Fruit fly (Drosophila melanogaster) whole organism, embryonic: ENCODE measurements around the gene CG14341.

ENCODE experiments used
- Abd-B ChIP-seq: fragments of 200-800 bp; sonication (Bioruptor generic); optimal IDR thresholded peaks from 2 replicates; lab custom pipeline; 2018; ENCODE audit warnings: missing biosample characterization, mild to moderate bottlenecking, missing genetic modification characterization, moderate library complexity
- BEAF-32 ChIP-seq: fragments of 200-800 bp; sonication (Bioruptor generic); optimal IDR thresholded peaks from 3 replicates; lab custom pipeline; 2017; ENCODE audit warnings: missing biosample characterization, missing genetic modification characterization, mild to moderate bottlenecking, moderate library complexity, missing genetic modification reagents
- Blimp-1 ChIP-seq: fragments of 200-800 bp; sonication (Bioruptor generic); optimal IDR thresholded peaks from 3 replicates; lab custom pipeline; 2018; ENCODE audit warnings: missing biosample characterization, missing genetic modification characterization, mild to moderate bottlenecking, moderate library complexity, missing genetic modification reagents
- CG10147 ChIP-seq: fragments of 200-800 bp; sonication (Bioruptor generic); optimal IDR thresholded peaks from 2 replicates; lab custom pipeline; 2019; ENCODE audit warnings: missing biosample characterization, mild to moderate bottlenecking, missing genetic modification characterization, moderate library complexity
- CG10565 ChIP-seq: fragments of 200-800 bp; sonication (Bioruptor generic); optimal IDR thresholded peaks from 3 replicates; lab custom pipeline; 2016; ENCODE audit warnings: missing biosample characterization, mild to moderate bottlenecking, missing genetic modification characterization
- CG10979 ChIP-seq: fragments of 200-800 bp; sonication (Bioruptor generic); optimal IDR thresholded peaks from 2 replicates; lab custom pipeline; 2018; ENCODE audit warnings: missing biosample characterization, mild to moderate bottlenecking, missing genetic modification characterization, moderate library complexity
- CG11247 ChIP-seq: fragments of 200-800 bp; sonication (Bioruptor generic); IDR thresholded peaks from 2 replicates; pipeline ENCODE4 v1.3.6; 2022; ENCODE audit warnings: missing biosample characterization, missing genetic modification characterization
- CG11504 ChIP-seq: fragments of 200-800 bp; sonication (Bioruptor generic); optimal IDR thresholded peaks from 3 replicates; lab custom pipeline; 2019; ENCODE audit warnings: missing biosample characterization, mild to moderate bottlenecking, missing genetic modification characterization, moderate library complexity
- CG15269 ChIP-seq: fragments of 200-800 bp; sonication (Bioruptor generic); optimal IDR thresholded peaks from 2 replicates; lab custom pipeline; 2018; ENCODE audit warnings: missing biosample characterization, mild to moderate bottlenecking, missing genetic modification characterization, moderate library complexity
- CG15696 ChIP-seq: fragments of 200-800 bp; sonication (Bioruptor generic); optimal IDR thresholded peaks from 2 replicates; lab custom pipeline; 2019; ENCODE audit warnings: missing biosample characterization, mild to moderate bottlenecking, missing genetic modification characterization, moderate library complexity
- CG17359 ChIP-seq: fragments of 200-800 bp; sonication (Bioruptor generic); optimal IDR thresholded peaks from 3 replicates; lab custom pipeline; 2018; ENCODE audit warnings: missing biosample characterization, mild to moderate bottlenecking, missing genetic modification characterization, moderate library complexity
- CG17568 ChIP-seq: fragments of 200-800 bp; sonication (Bioruptor generic); optimal IDR thresholded peaks from 2 replicates; lab custom pipeline; 2018; ENCODE audit warnings: missing biosample characterization, mild to moderate bottlenecking, missing genetic modification characterization, moderate library complexity
- CG18599 ChIP-seq: fragments of 200-800 bp; sonication (Bioruptor generic); optimal IDR thresholded peaks from 3 replicates; lab custom pipeline; 2017; ENCODE audit warnings: missing biosample characterization, missing genetic modification characterization, mild to moderate bottlenecking, moderate library complexity, missing genetic modification reagents
- CG33557 ChIP-seq: fragments of 200-800 bp; sonication (Bioruptor generic); optimal IDR thresholded peaks from 2 replicates; lab custom pipeline; 2019; ENCODE audit warnings: missing biosample characterization, mild to moderate bottlenecking, missing genetic modification characterization, moderate library complexity
- CG6272 ChIP-seq: fragments of 200-800 bp; sonication (Bioruptor generic); IDR thresholded peaks from 2 replicates; pipeline ENCODE4 v1.3.6; 2022; ENCODE audit warnings: missing biosample characterization, missing genetic modification characterization
- CG8359 ChIP-seq: fragments of 200-800 bp; sonication (Bioruptor generic); optimal IDR thresholded peaks from 2 replicates; lab custom pipeline; 2017; ENCODE audit warnings: missing biosample characterization, mild to moderate bottlenecking, missing genetic modification characterization, borderline replicate concordance
- CG8924 ChIP-seq: fragments of 200-800 bp; optimal IDR thresholded peaks from 3 replicates; lab custom pipeline; 2019; ENCODE audit warnings: missing biosample characterization, mild to moderate bottlenecking, missing genetic modification characterization, moderate library complexity
- CG8944 ChIP-seq: fragments of 200-800 bp; sonication (Bioruptor generic); optimal IDR thresholded peaks from 3 replicates; lab custom pipeline; 2016; ENCODE audit warnings: missing biosample characterization, missing genetic modification characterization
- CG9876 ChIP-seq: fragments of 200-800 bp; sonication (Bioruptor generic); optimal IDR thresholded peaks from 2 replicates; lab custom pipeline; 2016; ENCODE audit warnings: missing biosample characterization, missing genetic modification characterization
- CHES-1-like ChIP-seq: fragments of 200-800 bp; sonication (Bioruptor generic); optimal IDR thresholded peaks from 2 replicates; lab custom pipeline; 2016; ENCODE audit warnings: missing biosample characterization, missing genetic modification characterization
- D19B ChIP-seq: fragments of 200-800 bp; sonication (Bioruptor generic); optimal IDR thresholded peaks from 2 replicates; lab custom pipeline; 2017; ENCODE audit warnings: missing biosample characterization, mild to moderate bottlenecking, missing genetic modification characterization
- Dip2 ChIP-seq: fragments of 200-800 bp; sonication (Bioruptor generic); IDR thresholded peaks from 2 replicates; pipeline ENCODE4 v1.3.6; 2022; ENCODE audit warnings: missing biosample characterization, missing genetic modification characterization
- Fer2 ChIP-seq: fragments of 200-800 bp; sonication (Bioruptor generic); optimal IDR thresholded peaks from 2 replicates; lab custom pipeline; 2018; ENCODE audit warnings: missing biosample characterization, mild to moderate bottlenecking, missing genetic modification characterization, moderate library complexity
- Hr39 ChIP-seq: fragments of >200 bp; optimal IDR thresholded peaks from 2 replicates; lab custom pipeline; 2017
- Med ChIP-seq: fragments of 200-800 bp; sonication (Bioruptor generic); peaks from one replicate; lab custom pipeline; 2016; ENCODE audit warnings: missing biosample characterization, missing genetic modification characterization, mild to moderate bottlenecking, inconsistent platforms, moderate library complexity
- Oli ChIP-seq: fragments of 200-800 bp; sonication (Bioruptor generic); optimal IDR thresholded peaks from 2 replicates; lab custom pipeline; 2018; ENCODE audit warnings: missing biosample characterization, mild to moderate bottlenecking, missing genetic modification characterization, moderate library complexity
- Rfx ChIP-seq: fragments of 200-800 bp; sonication (Bioruptor generic); IDR thresholded peaks from 2 replicates; pipeline ENCODE4 v1.3.6; 2022; ENCODE audit warnings: missing biosample characterization, missing genetic modification characterization
- Taf1 ChIP-seq: fragments of 200-800 bp; sonication (Bioruptor generic); IDR thresholded peaks from 2 replicates; pipeline ENCODE4 v1.3.6; 2022; ENCODE audit warnings: missing biosample characterization, missing genetic modification characterization
- Trl ChIP-seq, 3 experiments: fragments of >200 bp in 2 of 3; fragments of 200-800 bp in 1 of 3; sonication (Bioruptor generic) in 1 of 3; optimal IDR thresholded peaks; 2 replicates in 1 of 3; 3 replicates in 2 of 3; lab custom pipeline; 2016 to 2017; ENCODE audit warnings: missing biosample characterization in 1 of 3, missing genetic modification characterization in 1 of 3
- aop ChIP-seq: fragments of 200-800 bp; sonication (Bioruptor generic); IDR thresholded peaks from 2 replicates; pipeline ENCODE4 v1.3.6; 2022; ENCODE audit warnings: missing biosample characterization, missing genetic modification characterization
- btn ChIP-seq: fragments of 200-800 bp; sonication (Bioruptor generic); optimal IDR thresholded peaks from 2 replicates; lab custom pipeline; 2016; ENCODE audit warnings: missing biosample characterization, missing genetic modification characterization
- crol ChIP-seq: fragments of 200-800 bp; sonication (Bioruptor generic); IDR thresholded peaks from 2 replicates; pipeline ENCODE4 v1.3.6; 2022; ENCODE audit warnings: missing biosample characterization, missing genetic modification characterization
- emc ChIP-seq: fragments of 200-800 bp; sonication (Bioruptor generic); optimal IDR thresholded peaks from 2 replicates; lab custom pipeline; 2016; ENCODE audit warnings: missing biosample characterization, missing genetic modification characterization
- ewg ChIP-seq: fragments of 200-800 bp; sonication (Bioruptor generic); optimal IDR thresholded peaks from 3 replicates; lab custom pipeline; 2017; ENCODE audit warnings: mild to moderate bottlenecking, missing biosample characterization, missing genetic modification reagents, missing genetic modification characterization
- fru ChIP-seq: fragments of >200 bp; optimal IDR thresholded peaks from 2 replicates; lab custom pipeline; 2017
- fu2 ChIP-seq: fragments of 200-800 bp; sonication (Bioruptor generic); optimal IDR thresholded peaks from 2 replicates; lab custom pipeline; 2016; ENCODE audit warnings: missing biosample characterization, missing genetic modification characterization
- gce ChIP-seq: fragments of 200-800 bp; sonication (Bioruptor generic); IDR thresholded peaks from 3 replicates; pipeline ENCODE4 v1.3.6; 2022; ENCODE audit warnings: missing biosample characterization, missing genetic modification characterization
- gsb-n ChIP-seq: fragments of 200-800 bp; sonication (Bioruptor generic); optimal IDR thresholded peaks from 3 replicates; lab custom pipeline; 2018; ENCODE audit warnings: missing biosample characterization, mild to moderate bottlenecking, missing genetic modification characterization
- her ChIP-seq: fragments of 200-800 bp; sonication (Bioruptor generic); optimal IDR thresholded peaks from 2 replicates; lab custom pipeline; 2016; ENCODE audit warnings: missing biosample characterization, missing genetic modification characterization
- pfk ChIP-seq: fragments of 200-800 bp; sonication (Bioruptor generic); optimal IDR thresholded peaks from 2 replicates; lab custom pipeline; 2018; ENCODE audit warnings: missing biosample characterization, mild to moderate bottlenecking, missing genetic modification characterization, moderate library complexity
- pho ChIP-seq: fragments of 200-800 bp; sonication (Bioruptor generic); optimal IDR thresholded peaks from 2 replicates; lab custom pipeline; 2016; ENCODE audit warnings: missing biosample characterization, missing genetic modification characterization
- pita ChIP-seq: fragments of 200-800 bp; sonication (Bioruptor generic); optimal IDR thresholded peaks from 2 replicates; lab custom pipeline; 2017; ENCODE audit warnings: missing biosample characterization, mild to moderate bottlenecking, missing genetic modification characterization
- prd ChIP-seq, 3 experiments: fragments of >200 bp in 2 of 3; fragments of 200-800 bp in 1 of 3; sonication (Bioruptor generic) in 1 of 3; optimal IDR thresholded peaks in 2 of 3; IDR thresholded peaks in 1 of 3; 2 replicates in 2 of 3; 3 replicates in 1 of 3; pipeline versions ENCODE4 v1.3.6 to Lab custom; 2017 to 2022; ENCODE audit warnings: missing biosample characterization in 1 of 3, missing genetic modification characterization in 1 of 3
- scrt ChIP-seq: fragments of 200-800 bp; sonication (Bioruptor generic); optimal IDR thresholded peaks from 2 replicates; lab custom pipeline; 2018; ENCODE audit warnings: missing biosample characterization, mild to moderate bottlenecking, missing genetic modification characterization, moderate library complexity
- ssp ChIP-seq: fragments of 200-800 bp; sonication (Bioruptor generic); IDR thresholded peaks from 2 replicates; pipeline ENCODE4 v1.3.6; 2022; ENCODE audit warnings: missing biosample characterization, missing genetic modification characterization
- twi ChIP-seq: fragments of 200-800 bp; optimal IDR thresholded peaks from 2 replicates; lab custom pipeline; 2019; ENCODE audit warnings: missing biosample characterization, mild to moderate bottlenecking, missing genetic modification characterization, moderate library complexity
- zen ChIP-seq: fragments of 200-800 bp; sonication (Bioruptor generic); optimal IDR thresholded peaks from 3 replicates; lab custom pipeline; 2018; ENCODE audit warnings: missing biosample characterization, mild to moderate bottlenecking, missing genetic modification characterization, moderate library complexity
- zf30C ChIP-seq: fragments of 200-800 bp; sonication (Bioruptor generic); optimal IDR thresholded peaks from 3 replicates; lab custom pipeline; 2018; ENCODE audit warnings: missing biosample characterization, mild to moderate bottlenecking, missing genetic modification characterization

Gene CG14341

DNA sequence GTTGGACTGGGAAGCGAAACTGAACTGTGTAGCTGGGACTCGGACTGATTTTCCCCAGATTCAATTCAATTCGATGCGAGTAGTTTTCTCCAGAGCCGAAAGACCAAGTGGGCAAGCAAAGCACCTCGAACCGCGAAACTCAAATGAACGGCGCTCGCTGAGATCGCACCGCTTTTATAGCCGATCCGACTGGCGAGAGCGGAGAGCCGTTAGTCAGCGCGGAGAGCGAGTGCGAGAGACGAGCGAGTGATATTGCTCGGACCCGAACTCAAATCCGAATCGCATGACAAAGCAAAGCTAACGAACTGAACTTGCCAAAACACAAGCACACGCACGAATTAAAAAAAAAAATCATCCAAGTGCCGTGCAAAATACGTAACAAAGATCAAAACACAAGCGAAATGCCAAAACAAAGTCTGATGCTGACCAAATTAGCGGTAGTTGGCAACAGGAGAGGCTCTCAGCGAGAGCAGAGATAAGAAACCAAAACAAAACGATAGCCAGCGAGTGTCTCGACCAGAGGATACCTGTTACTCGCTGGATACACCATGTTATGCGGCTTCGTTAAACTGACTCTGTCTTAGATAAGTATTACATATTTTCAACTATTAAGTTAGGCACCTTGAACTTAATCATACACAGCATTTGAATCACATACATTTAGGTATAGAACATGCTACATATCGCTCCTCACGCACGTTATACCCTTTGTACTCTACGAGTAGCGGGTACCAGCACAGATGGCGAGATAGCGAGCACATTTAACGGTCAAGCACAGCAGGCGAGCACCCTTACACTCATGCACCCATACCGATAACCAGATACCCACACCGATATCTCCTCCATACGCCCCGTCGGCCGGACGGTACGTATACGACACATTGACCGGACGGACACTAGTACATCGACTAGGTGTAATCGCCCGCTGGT, 47.2 kb upstream of the CG14341 start (continued):
- TF ChIP-seq her (peak; percentile 19), CG8924 (tag; lab: Kevin White, UChicago) (peak; percentile 64), CHES-1-like (GFP tag; lab: Kevin White, UChicago) (peak; percentile 82), zf30C (GFP tag; lab: Kevin White, UChicago) (no peak), twi (tag; lab: Kevin White, UChicago) (peak; percentile 75), zen (tag; lab: Kevin White, UChicago) (peak; percentile 55), Abd-B (GFP tag; lab: Kevin White, UChicago) (peak; percentile 40), emc (GFP tag; lab: Kevin White, UChicago) (no peak), CG18599 (GFP tag; lab: Kevin White, UChicago) (peak; percentile 86), Rfx (GFP tag; lab: Robert Waterston, UW) (peak; percentile 84), CG10147 (peak; percentile 63), CG15269 (tag; lab: Kevin White, UChicago) (peak; percentile 76), CG10979 (peak; percentile 34), Oli (tag; lab: Kevin White, UChicago) (peak; percentile 64), CG17568 (GFP tag; lab: Kevin White, UChicago) (peak; percentile 45), pita (GFP tag; lab: Kevin White, UChicago) (no peak), Fer2 (tag; lab: Kevin White, UChicago) (no peak), D19B (peak; percentile 99), ssp (peak; percentile 60), Hr39 (lab: Kevin White, UChicago) (no peak), fu2 (GFP tag; lab: Kevin White, UChicago) (peak; percentile 65), gce (GFP tag; lab: Robert Waterston, UW) (no peak), CG9876 (GFP tag; lab: Kevin White, UChicago) (peak; percentile 58), fru (peak; percentile 50), ewg (GFP tag; lab: Kevin White, UChicago) (peak; percentile 53), gsb-n (tag; lab: Kevin White, UChicago) (no peak), pho (GFP tag; lab: Kevin White, UChicago) (peak; percentile 77), pfk (GFP tag; lab: Kevin White, UChicago) (no peak), BEAF-32 (GFP tag; lab: Kevin White, UChicago) (no peak), CG8944 (GFP tag; lab: Kevin White, UChicago) (peak; percentile 57), aop (GFP tag; lab: Robert Waterston, UW) (no peak), Dip2 (no peak), CG11504 (tag; lab: Kevin White, UChicago) (peak; percentile 73), Blimp-1 (GFP tag; lab: Kevin White, UChicago) (peak; percentile 46), CG33557 (GFP tag; lab: Kevin White, UChicago) (no peak), CG6272 (peak; percentile 57), CG8359 (GFP tag; lab: Kevin White, UChicago) (no peak), crol (GFP tag; lab: Robert Waterston, UW) (no peak), prd (optimal IDR thresholded peaks at IDR 0.05; lab: Kevin White, UChicago) (no peak), prd (GFP tag; IDR thresholded peaks at IDR 0.05; lab: Robert Waterston, UW) (peak; percentile 88), scrt (GFP tag; lab: Kevin White, UChicago) (peak; percentile 58), btn (GFP tag; lab: Kevin White, UChicago) (no peak), CG10565 (GFP tag; lab: Kevin White, UChicago) (no peak), CG15696 (tag; lab: Kevin White, UChicago) (no peak), CG11247 (GFP tag; lab: Robert Waterston, UW) (peak; percentile 73), CG17359 (tag; lab: Kevin White, UChicago) (peak; percentile 54), Taf1 (GFP tag; lab: Robert Waterston, UW) (peak; percentile 55), Trl (optimal IDR thresholded peaks at IDR 0.05; lab: Kevin White, UChicago) (peak; percentile 80 to 94), Trl (GFP tag; optimal IDR thresholded peaks at IDR 0.05; lab: Kevin White, UChicago) (peak; percentile 59), Med (GFP tag; lab: Kevin White, UChicago) (peak; percentile 91)
